Worm (Caenorhabditis elegans) whole organism, young adult: ENCODE data around the gene odr-1.

ENCODE experiments used
- B0019.2 ChIP-seq: fragments of 200-800 bp; sonication (Bioruptor generic); conservative IDR thresholded peaks from 2 replicates; pipeline ENCODE4 v1.3.6; 2022; ENCODE audit warnings: missing genetic modification reagents, missing genetic modification characterization, missing compliant biosample characterization
- B0035.1 ChIP-seq: sonication (generic microtip); optimal IDR thresholded peaks from 2 replicates; lab custom pipeline; 2016; ENCODE audit warnings: missing genetic modification characterization, mild to moderate bottlenecking, missing compliant biosample characterization, missing genotype, missing genetic modification reagents
- F10E7.11 ChIP-seq: sonication (generic microtip); optimal IDR thresholded peaks from 2 replicates; lab custom pipeline; 2017; ENCODE audit warnings: mild to moderate bottlenecking, missing genetic modification characterization, moderate library complexity, missing compliant biosample characterization
- F33H1.4 ChIP-seq: fragments of 200-800 bp; sonication (Bioruptor generic); IDR thresholded peaks from 2 replicates; pipeline ENCODE4 v1.3.6; 2022; ENCODE audit warnings: missing genetic modification reagents, missing genetic modification characterization, missing compliant biosample characterization
- F39B2.1 ChIP-seq: fragments of 200-800 bp; sonication (Bioruptor generic); IDR thresholded peaks from 2 replicates; pipeline ENCODE4 v1.3.6; 2022; ENCODE audit warnings: missing genetic modification reagents, missing genetic modification characterization, missing compliant biosample characterization
- F52B5.7 ChIP-seq: sonication (generic microtip); optimal IDR thresholded peaks from 2 replicates; lab custom pipeline; 2016; ENCODE audit warnings: mild to moderate bottlenecking, missing genetic modification characterization, missing compliant biosample characterization
- K11D2.4 ChIP-seq: fragments of 200-800 bp; sonication (Bioruptor generic); IDR thresholded peaks from 2 replicates; pipeline ENCODE4 v1.3.6; 2022; ENCODE audit warnings: missing genetic modification reagents, missing genetic modification characterization, missing compliant biosample characterization
- T07F8.4 ChIP-seq: sonication (generic microtip); optimal IDR thresholded peaks from 2 replicates; lab custom pipeline; 2016; ENCODE audit warnings: mild to moderate bottlenecking, missing genetic modification characterization, moderate library complexity, missing compliant biosample characterization
- T26A5.8 ChIP-seq: sonication (generic microtip); optimal IDR thresholded peaks from 2 replicates; lab custom pipeline; 2016; ENCODE audit warnings: missing genetic modification characterization, missing compliant biosample characterization
- Y56A3A.18 ChIP-seq: fragments of 200-800 bp; sonication (Bioruptor generic); IDR thresholded peaks from 2 replicates; pipeline ENCODE4 v1.3.6; 2022; ENCODE audit warnings: missing genetic modification reagents, missing genetic modification characterization, missing compliant biosample characterization
- ZK185.1 ChIP-seq: sonication (generic microtip); optimal IDR thresholded peaks from 2 replicates; lab custom pipeline; 2016; ENCODE audit warnings: mild to moderate bottlenecking, missing genetic modification characterization, missing compliant biosample characterization; ENCODE audit not compliant: poor library complexity, severe bottlenecking
- aptf-2 ChIP-seq: fragments of 200-800 bp; sonication (Bioruptor generic); conservative IDR thresholded peaks from 2 replicates; pipeline ENCODE4 v1.3.6; 2022; ENCODE audit warnings: missing genetic modification reagents, missing genetic modification characterization, missing compliant biosample characterization
- athp-1 ChIP-seq: sonication (generic microtip); optimal IDR thresholded peaks from 2 replicates; lab custom pipeline; 2017; ENCODE audit warnings: mild to moderate bottlenecking, missing genetic modification characterization, missing compliant biosample characterization
- attf-3 ChIP-seq: fragments of 200-800 bp; sonication (Bioruptor generic); conservative IDR thresholded peaks from 2 replicates; pipeline ENCODE4 v1.3.6; 2022; ENCODE audit warnings: missing genetic modification reagents, missing genetic modification characterization, missing compliant biosample characterization
- attf-5 ChIP-seq: fragments of 200-800 bp; sonication (Bioruptor generic); optimal IDR thresholded peaks from 2 replicates; lab custom pipeline; 2018; ENCODE audit warnings: mild to moderate bottlenecking, missing genetic modification characterization, missing compliant biosample characterization
- attf-6 ChIP-seq: fragments of 200-800 bp; sonication (Bioruptor generic); IDR thresholded peaks from 2 replicates; pipeline ENCODE4 v1.3.6; 2022; ENCODE audit warnings: missing genetic modification reagents, missing genetic modification characterization, missing compliant biosample characterization
- bed-2 ChIP-seq: fragments of 200-800 bp; sonication (Bioruptor generic); IDR thresholded peaks from 2 replicates; pipeline ENCODE4 v1.3.6; 2022; ENCODE audit warnings: missing genetic modification reagents, missing genetic modification characterization, missing compliant biosample characterization
- cebp-2 ChIP-seq: fragments of 200-800 bp; sonication (Bioruptor generic); IDR thresholded peaks from 2 replicates; pipeline ENCODE4 v1.3.6; 2022; ENCODE audit warnings: missing genetic modification characterization, missing compliant biosample characterization
- ceh-100 ChIP-seq: fragments of 200-800 bp; sonication (Bioruptor generic); IDR thresholded peaks from 2 replicates; pipeline ENCODE4 v1.3.6; 2022; ENCODE audit warnings: missing genetic modification reagents, missing genetic modification characterization, missing compliant biosample characterization
- ceh-40 ChIP-seq: fragments of 200-800 bp; sonication (Bioruptor generic); IDR thresholded peaks from 2 replicates; pipeline ENCODE4 v1.3.6; 2022; ENCODE audit warnings: missing genetic modification characterization, missing compliant biosample characterization
- ceh-58 ChIP-seq: fragments of 200-800 bp; sonication (Bioruptor generic); IDR thresholded peaks from 2 replicates; pipeline ENCODE4 v1.3.6; 2022; ENCODE audit warnings: missing genetic modification characterization, missing compliant biosample characterization
- chd-7 ChIP-seq: sonication (generic microtip); optimal IDR thresholded peaks from 2 replicates; lab custom pipeline; 2016; ENCODE audit warnings: mild to moderate bottlenecking, missing genetic modification characterization, moderate library complexity, missing compliant biosample characterization
- die-1 ChIP-seq: sonication (generic microtip); optimal IDR thresholded peaks from 2 replicates; lab custom pipeline; 2016; ENCODE audit warnings: missing genotype, mild to moderate bottlenecking, missing genetic modification characterization, missing compliant biosample characterization
- dox-1 ChIP-seq: fragments of 200-800 bp; sonication (Bioruptor generic); IDR thresholded peaks from 2 replicates; pipeline ENCODE4 v1.3.6; 2022; ENCODE audit warnings: missing genetic modification reagents, missing genetic modification characterization, missing compliant biosample characterization
- dpff-1 ChIP-seq: sonication (generic microtip); optimal IDR thresholded peaks from 2 replicates; lab custom pipeline; 2017; ENCODE audit warnings: mild to moderate bottlenecking, missing genetic modification characterization, missing compliant biosample characterization
- egl-44 ChIP-seq: fragments of 200-800 bp; sonication (Bioruptor generic); IDR thresholded peaks from 2 replicates; pipeline ENCODE4 v1.3.6; 2022; ENCODE audit warnings: missing genetic modification reagents, missing genetic modification characterization, missing compliant biosample characterization
- egrh-3 ChIP-seq: fragments of 200-800 bp; sonication (Bioruptor generic); IDR thresholded peaks from 2 replicates; pipeline ENCODE4 v1.3.6; 2022; ENCODE audit warnings: missing genetic modification reagents, missing genetic modification characterization, missing compliant biosample characterization
- him-1 ChIP-seq: sonication (generic microtip); optimal IDR thresholded peaks from 2 replicates; lab custom pipeline; 2016; ENCODE audit warnings: missing genotype, missing genetic modification reagents, missing genetic modification characterization, missing compliant biosample characterization
- lin-26 ChIP-seq: fragments of 200-800 bp; sonication (Bioruptor generic); IDR thresholded peaks from 2 replicates; pipeline ENCODE4 v1.3.6; 2022; ENCODE audit warnings: missing genetic modification reagents, missing genetic modification characterization, missing compliant biosample characterization
- lin-35 ChIP-seq, 3 experiments: fragments of 150-350 bp in 2 of 3; sonication (generic microtip) in 1 of 3; optimal IDR thresholded peaks; 2 replicates each; lab custom pipeline; 2014 to 2018; ENCODE audit warnings: missing biosample characterization in 3 of 3, missing genetic modification characterization in 3 of 3, missing genetic modification reagents in 3 of 3
- lin-40 ChIP-seq: sonication (generic microtip); optimal IDR thresholded peaks from 2 replicates; lab custom pipeline; 2016; ENCODE audit warnings: missing genetic modification characterization, mild to moderate bottlenecking, missing compliant biosample characterization, missing genotype, missing genetic modification reagents
- lin-54 ChIP-seq: fragments of 200-800 bp; sonication (Bioruptor generic); optimal IDR thresholded peaks from 2 replicates; lab custom pipeline; 2018; ENCODE audit warnings: mild to moderate bottlenecking, missing genetic modification characterization, missing compliant biosample characterization
- madf-6 ChIP-seq: fragments of 200-800 bp; sonication (Bioruptor generic); IDR thresholded peaks from 2 replicates; pipeline ENCODE4 v1.3.6; 2022; ENCODE audit warnings: missing genetic modification reagents, missing genetic modification characterization, missing compliant biosample characterization
- mcd-1 ChIP-seq: fragments of 200-800 bp; sonication (Bioruptor generic); IDR thresholded peaks from 2 replicates; pipeline ENCODE4 v1.3.6; 2022; ENCODE audit warnings: missing genetic modification reagents, missing genetic modification characterization, missing compliant biosample characterization
- nfya-2 ChIP-seq: fragments of 200-800 bp; sonication (Bioruptor generic); IDR thresholded peaks from 2 replicates; pipeline ENCODE4 v1.3.6; 2022; ENCODE audit warnings: missing genetic modification reagents, missing genetic modification characterization, missing compliant biosample characterization
- nhr-120 ChIP-seq: fragments of 200-800 bp; sonication (Bioruptor generic); IDR thresholded peaks from 2 replicates; pipeline ENCODE4 v1.3.6; 2022; ENCODE audit warnings: missing genetic modification characterization, missing compliant biosample characterization
- nhr-179 ChIP-seq: sonication (generic microtip); optimal IDR thresholded peaks from 2 replicates; lab custom pipeline; 2016; ENCODE audit warnings: mild to moderate bottlenecking, missing genetic modification characterization, missing compliant biosample characterization
- nhr-80 ChIP-seq: sonication (generic microtip); optimal IDR thresholded peaks from 2 replicates; lab custom pipeline; 2016; ENCODE audit warnings: missing genetic modification characterization, missing compliant biosample characterization
- rpc-1 ChIP-seq, 2 experiments: fragments of 150-350 bp in 1 of 2; sonication (generic microtip) in 1 of 2; optimal IDR thresholded peaks; 2 replicates each; lab custom pipeline; 2014 to 2018; ENCODE audit warnings: missing biosample characterization in 1 of 2, missing genetic modification characterization in 1 of 2, missing genetic modification reagents in 1 of 2, missing genotype in 1 of 2
- snpc-3.4 ChIP-seq: sonication (generic microtip); optimal IDR thresholded peaks from 2 replicates; lab custom pipeline; 2017; ENCODE audit warnings: missing genetic modification characterization, mild to moderate bottlenecking, missing compliant biosample characterization, antibody characterized with exemption, moderate library complexity, missing genotype, missing genetic modification reagents
- tbx-9 ChIP-seq: sonication (generic microtip); optimal IDR thresholded peaks from 2 replicates; lab custom pipeline; 2016; ENCODE audit warnings: borderline replicate concordance, missing genetic modification characterization, inconsistent platforms, missing compliant biosample characterization
- xnd-1 ChIP-seq: sonication (generic microtip); optimal IDR thresholded peaks from 2 replicates; lab custom pipeline; 2016; ENCODE audit warnings: missing genotype, missing genetic modification reagents, missing genetic modification characterization, missing compliant biosample characterization
- ztf-18 ChIP-seq: sonication (generic microtip); optimal IDR thresholded peaks from 2 replicates; lab custom pipeline; 2016; ENCODE audit warnings: missing genotype, mild to moderate bottlenecking, missing genetic modification characterization, missing compliant biosample characterization
- ztf-25 ChIP-seq: fragments of 200-800 bp; sonication (Bioruptor generic); IDR thresholded peaks from 2 replicates; pipeline ENCODE4 v1.3.6; 2022; ENCODE audit warnings: missing genetic modification reagents, missing genetic modification characterization, missing compliant biosample characterization
- ztf-28 ChIP-seq: fragments of 200-800 bp; sonication (Bioruptor generic); IDR thresholded peaks from 2 replicates; pipeline ENCODE4 v1.3.6; 2022; ENCODE audit warnings: missing genetic modification reagents, missing genetic modification characterization, missing compliant biosample characterization
- ztf-6 ChIP-seq: fragments of 200-800 bp; sonication (Bioruptor generic); IDR thresholded peaks from 2 replicates; pipeline ENCODE4 v1.3.6; 2022; ENCODE audit warnings: missing genetic modification reagents, missing genetic modification characterization, missing compliant biosample characterization

Gene odr-1

DNA sequence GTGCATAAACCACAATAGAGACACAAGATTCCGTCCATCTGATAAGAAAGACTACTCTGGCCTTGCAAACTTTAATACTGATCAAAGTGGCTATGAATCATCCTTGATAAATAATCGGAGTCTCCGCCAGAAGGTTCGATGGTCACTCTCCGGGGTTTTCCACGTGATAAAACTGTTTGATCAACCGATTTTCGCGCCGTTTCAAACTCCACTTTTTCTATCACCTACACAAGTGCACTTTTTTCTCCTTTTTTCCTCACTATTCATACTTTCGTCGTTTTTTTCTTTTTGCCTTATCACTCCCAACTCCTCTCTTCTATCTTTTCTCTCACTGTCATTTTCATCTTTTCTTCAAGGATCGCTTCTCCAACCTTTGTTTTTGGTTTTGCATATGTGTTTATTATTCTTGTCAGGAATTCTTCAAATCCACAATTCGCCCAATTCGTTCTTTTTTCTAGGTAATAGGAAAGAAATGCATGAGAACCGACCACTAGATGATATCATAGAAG is 22.1 kb downstream of the odr-1 start, which contains the start of gene F18H3.4 (continued):
- TF ChIP-seq ztf-28 (GFP tag; lab: Robert Waterston, UW), result no peak
- no peak for TF ChIP-seq egrh-3 (GFP tag; lab: Robert Waterston, UW)
- no peak for TF ChIP-seq ceh-40
- TF ChIP-seq cebp-2 (GFP tag; lab: Robert Waterston, UW), result no peak
- TF ChIP-seq dox-1, result peak; percentile 52
- TF ChIP-seq ztf-6 (GFP tag; lab: Robert Waterston, UW), result no peak

ce11 chrX:13527347-13528092 is 23.3 kb downstream of the odr-1 start, which contains the start of gene pab-2:
TSS of gene pab-2 (minus strand) at chrX:13527415.
- TF ChIP-seq K11D2.4 (GFP tag; lab: Robert Waterston, UW) (peak; percentile 63; the same call in 1 of the 2 replicates), F52B5.7 (no peak), Y56A3A.18 (GFP tag; lab: Robert Waterston, UW) (0 out of 2 replicates have a peak, but pooled peaks have one; percentile 49), ztf-18 (tag; lab: Kevin White, UChicago) (peak; percentile 17), aptf-2 (GFP tag; lab: Robert Waterston, UW) (no peak), B0019.2 (GFP tag; lab: Robert Waterston, UW) (no peak), nhr-120 (GFP tag; lab: Robert Waterston, UW) (no peak), athp-1 (tag; lab: Kevin White, UChicago) (no peak), snpc-3.4 (tag; lab: Kevin White, UChicago) (no peak), dox-1 (peak; percentile 74), egl-44 (peak; percentile 71; the same call in 1 of the 2 replicates), rpc-1 (optimal IDR thresholded peaks at IDR 0.05; lab: Kevin White, UChicago) (no peak), rpc-1 (tag; optimal IDR thresholded peaks at IDR 0.05; lab: Kevin White, UChicago) (no peak), tbx-9 (tag; lab: Kevin White, UChicago) (no peak), lin-40 (tag; lab: Kevin White, UChicago) (peak; percentile 79), nhr-80 (tag; lab: Kevin White, UChicago) (peak; percentile 97), xnd-1 (tag; lab: Kevin White, UChicago) (no peak), attf-5 (GFP tag; lab: Kevin White, UChicago) (peak; percentile 53), chd-7 (tag; lab: Kevin White, UChicago) (peak; percentile 76), F33H1.4 (GFP tag; lab: Robert Waterston, UW) (no peak), him-1 (tag; lab: Kevin White, UChicago) (no peak), attf-6 (GFP tag; lab: Robert Waterston, UW) (no peak), die-1 (peak; percentile 9), B0035.1 (tag; lab: Kevin White, UChicago) (no peak), bed-2 (no peak), attf-3 (GFP tag; lab: Robert Waterston, UW) (no peak), ZK185.1 (peak; percentile 46), ceh-58 (GFP tag; lab: Robert Waterston, UW) (no peak), mcd-1 (GFP tag; lab: Robert Waterston, UW) (peak; percentile 65), F39B2.1 (no peak), T26A5.8 (tag; lab: Kevin White, UChicago) (no peak), dpff-1 (no peak), nfya-2 (no peak), ztf-25 (GFP tag; lab: Robert Waterston, UW) (no peak), madf-6 (GFP tag; lab: Robert Waterston, UW) (peak; percentile 30; the same call in 1 of the 2 replicates), lin-35 (GFP tag; optimal IDR thresholded peaks at IDR 0.05; lab: Kevin White, UChicago) (peak in 1 of 3 experiments; percentile 44), F10E7.11 (tag; lab: Kevin White, UChicago) (no peak), nhr-179 (tag; lab: Kevin White, UChicago) (no peak), lin-54 (peak; percentile 29), ceh-100 (GFP tag; lab: Robert Waterston, UW) (no peak), T07F8.4 (tag; lab: Kevin White, UChicago) (no peak), lin-26 (GFP tag; lab: Robert Waterston, UW) (0 out of 2 replicates have a peak, but pooled peaks have one; percentile 43)
